Worm (Caenorhabditis elegans) whole organism, L1 larva: ENCODE measurements around the gene chil-12.
"Not testable (repeated sequence)": the region's sequence is repeated elsewhere in the genome, so short reads cannot be mapped to it uniquely, and the experiment has no call there.

Experiments
- C04F5.9 ChIP-seq: sonication (generic microtip); optimal IDR thresholded peaks from 2 replicates; lab custom pipeline; 2016; ENCODE audit warnings: missing genetic modification characterization, missing compliant biosample characterization
- C16A3.4 ChIP-seq: fragments of 150-350 bp; optimal IDR thresholded peaks from 2 replicates; lab custom pipeline; 2014; ENCODE audit warnings: missing biosample characterization, missing genetic modification characterization
- C34B4.2 ChIP-seq: sonication (generic microtip); optimal IDR thresholded peaks from 2 replicates; lab custom pipeline; 2017; ENCODE audit warnings: mild to moderate bottlenecking, missing genetic modification characterization, missing compliant biosample characterization
- F16B12.6 ChIP-seq: fragments of 150-350 bp; optimal IDR thresholded peaks from 2 replicates; lab custom pipeline; 2014; ENCODE audit warnings: missing biosample characterization, missing genetic modification characterization
- aha-1 ChIP-seq: fragments of 150-350 bp; optimal IDR thresholded peaks from 2 replicates; lab custom pipeline; 2014; ENCODE audit warnings: missing biosample characterization, missing genetic modification characterization
- blmp-1 ChIP-seq: fragments of 150-350 bp; optimal IDR thresholded peaks from 2 replicates; lab custom pipeline; 2014; ENCODE audit warnings: missing biosample characterization, missing genetic modification characterization
- ceh-63 ChIP-seq: fragments of 200-800 bp; sonication (Bioruptor generic); optimal IDR thresholded peaks from 2 replicates; lab custom pipeline; 2018; ENCODE audit warnings: mild to moderate bottlenecking, missing genetic modification characterization, missing compliant biosample characterization
- ceh-88 ChIP-seq: fragments of 200-800 bp; sonication (Bioruptor generic); IDR thresholded peaks from 2 replicates; pipeline ENCODE4 v1.3.6; 2022; ENCODE audit warnings: missing genetic modification characterization, missing compliant biosample characterization
- ceh-90 ChIP-seq: sonication (generic microtip); optimal IDR thresholded peaks from 2 replicates; lab custom pipeline; 2016; ENCODE audit warnings: missing genetic modification characterization, missing compliant biosample characterization
- dpl-1 ChIP-seq, 3 experiments: fragments of 150-350 bp in 2 of 3; sonication (generic microtip) in 1 of 3; optimal IDR thresholded peaks; 2 replicates each; lab custom pipeline; 2014 to 2017; ENCODE audit warnings: missing biosample characterization in 3 of 3, missing genetic modification characterization in 3 of 3, missing genetic modification reagents in 3 of 3
- efl-1 ChIP-seq, 4 experiments: fragments of 150-350 bp; optimal IDR thresholded peaks in 3 of 4; peaks in 1 of 4; 1 replicate in 1 of 4; 2 replicates in 3 of 4; lab custom pipeline; 2014; ENCODE audit warnings: missing biosample characterization in 2 of 4, missing genetic modification characterization in 2 of 4, missing genetic modification reagents in 2 of 4
- egl-27 ChIP-seq, 2 experiments: fragments of 150-350 bp in 1 of 2; sonication (generic microtip); optimal IDR thresholded peaks; 3 replicates each; lab custom pipeline; 2017 to 2018; ENCODE audit warnings: missing biosample characterization in 2 of 2, missing genetic modification characterization in 2 of 2, missing genetic modification reagents in 2 of 2
- elt-2 ChIP-seq: sonication (generic microtip); optimal IDR thresholded peaks from 2 replicates; lab custom pipeline; 2016; ENCODE audit warnings: missing genetic modification characterization, mild to moderate bottlenecking, inconsistent platforms, missing compliant biosample characterization, missing genetic modification reagents
- fkh-10 ChIP-seq: sonication (generic microtip); optimal IDR thresholded peaks from 2 replicates; lab custom pipeline; 2017; ENCODE audit warnings: missing biosample characterization, missing genetic modification reagents, missing genetic modification characterization
- fkh-8 ChIP-seq: sonication (generic microtip); optimal IDR thresholded peaks from 2 replicates; lab custom pipeline; 2016; ENCODE audit warnings: mild to moderate bottlenecking, missing genetic modification characterization, missing compliant biosample characterization
- fos-1 ChIP-seq: fragments of 150-350 bp; optimal IDR thresholded peaks from 2 replicates; lab custom pipeline; 2014; ENCODE audit warnings: missing biosample characterization, missing genetic modification characterization
- grh-1 ChIP-seq: fragments of 200-800 bp; sonication (Bioruptor generic); IDR thresholded peaks from 2 replicates; pipeline ENCODE4 v1.3.6; 2022; ENCODE audit warnings: missing genetic modification reagents, missing genetic modification characterization, missing compliant biosample characterization
- hlh-17 ChIP-seq: fragments of 200-800 bp; sonication (Bioruptor generic); optimal IDR thresholded peaks from 2 replicates; lab custom pipeline; 2018; ENCODE audit warnings: missing genetic modification characterization, mild to moderate bottlenecking, missing compliant biosample characterization, moderate library complexity, borderline replicate concordance
- hlh-4 ChIP-seq: sonication (generic microtip); optimal IDR thresholded peaks from 2 replicates; lab custom pipeline; 2016; ENCODE audit warnings: mild to moderate bottlenecking, missing genetic modification characterization, missing compliant biosample characterization
- hpl-2 ChIP-seq: fragments of 150-350 bp; optimal IDR thresholded peaks from 2 replicates; lab custom pipeline; 2014; ENCODE audit warnings: missing biosample characterization, missing genetic modification reagents, missing genetic modification characterization
- isw-1 ChIP-seq: fragments of 200-800 bp; sonication (Bioruptor generic); IDR thresholded peaks from 2 replicates; pipeline ENCODE4 v1.3.6; 2022; ENCODE audit warnings: missing genetic modification characterization, missing compliant biosample characterization
- jun-1 ChIP-seq: fragments of 150-350 bp; optimal IDR thresholded peaks from 2 replicates; lab custom pipeline; 2014; ENCODE audit warnings: missing biosample characterization, missing genetic modification reagents, missing genetic modification characterization
- lin-15B ChIP-seq: fragments of 150-350 bp; sonication (generic microtip); optimal IDR thresholded peaks from 3 replicates; lab custom pipeline; 2014; ENCODE audit warnings: missing biosample characterization, missing genetic modification characterization
- mab-9 ChIP-seq: fragments of 200-800 bp; sonication (Bioruptor generic); IDR thresholded peaks from 2 replicates; pipeline ENCODE4 v1.3.6; 2022; ENCODE audit warnings: missing genetic modification reagents, missing genetic modification characterization, missing compliant biosample characterization
- nhr-19 ChIP-seq: fragments of 200-800 bp; sonication (Bioruptor generic); conservative IDR thresholded peaks from 2 replicates; pipeline ENCODE4 v1.3.6; 2022; ENCODE audit warnings: missing genetic modification characterization, missing compliant biosample characterization
- nhr-28 ChIP-seq: fragments of 150-350 bp; optimal IDR thresholded peaks from 2 replicates; lab custom pipeline; 2014; ENCODE audit warnings: missing biosample characterization, missing genetic modification characterization
- nhr-47 ChIP-seq: sonication (generic microtip); optimal IDR thresholded peaks from 2 replicates; lab custom pipeline; 2016; ENCODE audit warnings: mild to moderate bottlenecking, missing genetic modification characterization, moderate library complexity, missing compliant biosample characterization
- pax-3 ChIP-seq: fragments of 200-800 bp; sonication (Bioruptor generic); optimal IDR thresholded peaks from 2 replicates; lab custom pipeline; 2018; ENCODE audit warnings: mild to moderate bottlenecking, missing genetic modification characterization, moderate library complexity, missing compliant biosample characterization
- rnt-1 ChIP-seq: sonication (generic microtip); optimal IDR thresholded peaks from 2 replicates; lab custom pipeline; 2016; ENCODE audit warnings: mild to moderate bottlenecking, missing genetic modification characterization, moderate library complexity, missing compliant biosample characterization
- sptf-1 ChIP-seq: fragments of 150-350 bp; optimal IDR thresholded peaks from 2 replicates; lab custom pipeline; 2014; ENCODE audit warnings: missing biosample characterization, missing genetic modification characterization
- swsn-7 ChIP-seq: sonication (generic microtip); optimal IDR thresholded peaks from 2 replicates; lab custom pipeline; 2016; ENCODE audit warnings: missing genetic modification characterization, missing compliant biosample characterization
- tlp-1 ChIP-seq: fragments of 150-350 bp; optimal IDR thresholded peaks from 2 replicates; lab custom pipeline; 2014; ENCODE audit warnings: missing biosample characterization, missing genetic modification characterization
- unc-30 ChIP-seq: sonication (generic microtip); optimal IDR thresholded peaks from 2 replicates; lab custom pipeline; 2017; ENCODE audit warnings: missing biosample characterization, missing genetic modification characterization
- unc-86 ChIP-seq: sonication (generic microtip); optimal IDR thresholded peaks from 2 replicates; lab custom pipeline; 2016; ENCODE audit warnings: missing genetic modification characterization, missing compliant biosample characterization
- xbp-1 ChIP-seq: sonication (generic microtip); optimal IDR thresholded peaks from 2 replicates; lab custom pipeline; 2016; ENCODE audit warnings: missing genetic modification characterization, missing compliant biosample characterization
- zag-1 ChIP-seq: fragments of 150-350 bp; optimal IDR thresholded peaks from 2 replicates; lab custom pipeline; 2014; ENCODE audit warnings: missing biosample characterization, missing genetic modification characterization
- ztf-11 ChIP-seq, 2 experiments: sonication (generic microtip); optimal IDR thresholded peaks; 2 replicates each; lab custom pipeline; 2016 to 2017; ENCODE audit warnings: missing genetic modification characterization in 2 of 2, missing biosample characterization in 1 of 2, missing compliant biosample characterization in 1 of 2
- ztf-4 ChIP-seq: fragments of 150-350 bp; optimal IDR thresholded peaks from 2 replicates; lab custom pipeline; 2014; ENCODE audit warnings: missing biosample characterization, missing genetic modification characterization

Gene chil-12

ce11 chrV:15238552-15238951 lies 2.8 kb upstream of the chil-12 start, which contains the start of gene srw-12:
Gene srw-12 (minus strand): TSS chrV:15238652.
- TF ChIP-seq C16A3.4 (no peak), blmp-1 (no peak), egl-27 (tag; optimal IDR thresholded peaks at IDR 0.05; lab: Kevin White, UChicago) (no peak)

ce11 chrV:15240215-15240614 lies 1.1 kb upstream of the chil-12 start, which contains the start of gene srw-11:
Gene srw-11 (minus strand): TSS chrV:15240315.
- TF ChIP-seq ceh-90 (tag; lab: Kevin White, UChicago) (no peak), grh-1 (no peak), efl-1 (optimal IDR thresholded peaks at IDR 0.05; lab: Kevin White, UChicago) (no peak), efl-1 (GFP tag; optimal IDR thresholded peaks at IDR 0.05 in 1 of 2; lab: Kevin White, UChicago) (no peak), rnt-1 (tag; lab: Kevin White, UChicago) (no peak), aha-1 (tag; lab: Kevin White, UChicago) (no peak), ztf-11 (tag; optimal IDR thresholded peaks at IDR 0.05; lab: Kevin White, UChicago) (no peak), fkh-8 (tag; lab: Kevin White, UChicago) (no peak), egl-27 (tag; optimal IDR thresholded peaks at IDR 0.05; lab: Kevin White, UChicago) (no peak), ceh-88 (GFP tag; lab: Robert Waterston, UW) (no peak), mab-9 (no peak), swsn-7 (tag; lab: Kevin White, UChicago) (no peak), F16B12.6 (tag; lab: Kevin White, UChicago) (no peak), hlh-4 (tag; lab: Kevin White, UChicago) (no peak), C16A3.4 (no peak), ceh-63 (GFP tag; lab: Kevin White, UChicago) (no peak)
- TF ChIP-seq, all 84 proteins: peak for 0

DNA sequence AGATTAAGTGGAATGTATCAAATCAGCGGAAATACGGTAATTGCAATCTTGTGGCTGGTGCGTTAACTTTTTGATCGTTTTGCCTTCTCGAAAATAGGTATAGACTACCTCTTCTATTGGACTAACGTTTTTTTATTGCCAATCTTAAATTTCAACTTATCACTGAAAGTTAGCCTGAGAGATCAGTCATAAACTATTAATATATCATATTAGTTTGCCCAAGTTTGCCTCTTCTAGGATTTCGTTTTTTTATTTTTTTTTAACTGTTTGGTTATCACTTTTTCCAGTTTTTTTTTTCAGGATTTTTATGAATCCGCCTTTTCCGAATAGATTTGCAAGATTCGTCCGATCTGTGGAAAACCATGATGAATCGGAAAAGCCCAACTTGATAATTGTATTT lies 3.1 kb downstream of the chil-12 start, which contains the start of gene kin-30:
Gene kin-30, plus strand, starts transcription at position 301 of the 400 bp plus-strand sequence.
- TF ChIP-seq hpl-2 (GFP tag; lab: Kevin White, UChicago) = no peak
- TF ChIP-seq zag-1 (tag; lab: Kevin White, UChicago) = no peak
- TF ChIP-seq lin-15B (tag; lab: Kevin White, UChicago) = no peak
- no peak for TF ChIP-seq fkh-8 (tag; lab: Kevin White, UChicago)
- TF ChIP-seq rnt-1 (tag; lab: Kevin White, UChicago) = no peak
- TF ChIP-seq ceh-63 (GFP tag; lab: Kevin White, UChicago) = no peak
- TF ChIP-seq fos-1 (tag; lab: Kevin White, UChicago) = no peak
- no peak for TF ChIP-seq egl-27 (tag; optimal IDR thresholded peaks at IDR 0.05; lab: Kevin White, UChicago)
- TF ChIP-seq tlp-1 = no peak
- TF ChIP-seq ztf-4 = no peak
- no peak for TF ChIP-seq jun-1 (tag; lab: Kevin White, UChicago)
- no peak for TF ChIP-seq C16A3.4
- TF ChIP-seq elt-2 (tag; lab: Kevin White, UChicago) = no peak
- no peak for TF ChIP-seq nhr-19 (GFP tag; lab: Robert Waterston, UW)
- no peak for TF ChIP-seq pax-3 (tag; lab: Kevin White, UChicago)
- TF ChIP-seq hlh-17 = no peak

- not testable (repeated sequence) for TF ChIP-seq C04F5.9 (tag; lab: Kevin White, UChicago); isw-1 (GFP tag; lab: Robert Waterston, UW); nhr-28 (tag; lab: Kevin White, UChicago)
Observed at ce11 chrV:15250304-15250703, 8.9 kb downstream of the chil-12 start, which contains the start of gene srd-28. Gene srd-28 (plus strand): TSS chrV:15250604.

DNA sequence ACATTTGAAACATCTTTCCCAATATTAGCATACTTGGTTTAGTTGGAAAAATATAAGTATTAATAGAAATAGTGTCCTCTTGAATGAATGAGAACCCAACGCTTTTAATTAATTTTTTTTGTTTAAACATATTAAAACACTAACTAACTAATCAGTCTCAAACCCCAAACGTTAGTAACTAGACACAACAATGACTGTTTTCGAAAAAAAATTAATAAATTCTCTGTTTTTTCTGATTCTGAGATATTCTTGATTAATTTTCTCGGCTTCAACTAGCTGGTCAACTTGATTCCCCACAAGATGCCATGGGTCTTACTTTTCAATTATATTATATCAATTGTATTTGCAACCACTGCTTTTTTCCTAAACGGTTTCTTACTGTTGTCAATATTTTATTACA lies 10.7 kb downstream of the chil-12 start, which contains the start of gene srbc-76:
Gene srbc-76, plus strand, starts transcription at position 301 of the 400 bp plus-strand sequence.
- TF ChIP-seq unc-30 (tag; lab: Kevin White, UChicago) (no peak), dpl-1 (GFP tag; optimal IDR thresholded peaks at IDR 0.05; lab: Kevin White, UChicago) (no peak), ztf-4 (no peak), xbp-1 (tag; lab: Kevin White, UChicago) (no peak), nhr-47 (tag; lab: Kevin White, UChicago) (no peak), fkh-10 (GFP tag; lab: Kevin White, UChicago) (no peak), sptf-1 (tag; lab: Kevin White, UChicago) (no peak), nhr-19 (GFP tag; lab: Robert Waterston, UW) (no peak), C34B4.2 (no peak), hpl-2 (GFP tag; lab: Kevin White, UChicago) (no peak), unc-86 (tag; lab: Kevin White, UChicago) (no peak), tlp-1 (no peak)
